Worm (Caenorhabditis elegans): ENCODE measurements around the gene gtf-2E2.
A peak's percentile ranks its signal among the peaks of the same experiment; 100 is the strongest.

gtf-2E2 gene

DNA sequence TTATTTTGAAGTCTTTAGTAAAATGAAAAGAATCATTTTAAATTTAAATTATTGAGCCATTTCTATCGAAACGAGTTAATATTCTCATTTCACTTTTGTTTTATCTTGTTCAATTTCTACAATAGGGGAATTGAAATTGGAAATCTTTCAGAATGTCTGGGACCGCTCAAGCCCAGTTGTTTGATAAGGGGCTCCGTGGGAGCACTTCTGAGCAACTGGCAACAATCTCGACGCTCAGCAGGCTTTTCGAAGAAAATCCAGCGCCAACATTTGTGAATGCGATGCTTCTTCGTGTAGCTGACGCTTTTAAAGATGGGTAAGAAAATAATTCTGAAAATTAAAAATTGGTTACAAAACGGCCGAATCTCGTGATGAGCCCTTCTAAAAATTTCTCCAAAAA lies 40.4 kb upstream of the gtf-2E2 start, which contains the start of gene ints-7:
Gene ints-7, plus strand, starts transcription at position 152 of the 400 bp plus-strand sequence.
- TF ChIP-seq nhr-11 (tag; optimal IDR thresholded peaks at IDR 0.05): no peak
- no peak for TF ChIP-seq lin-11 (tag; optimal IDR thresholded peaks at IDR 0.05)
- no peak for TF ChIP-seq sma-9 (GFP tag; optimal IDR thresholded peaks at IDR 0.05)
- no peak for TF ChIP-seq sma-9 (tag; optimal IDR thresholded peaks at IDR 0.05)
- TF ChIP-seq mab-5 (tag; optimal IDR thresholded peaks at IDR 0.05): no peak

- TF ChIP-seq C34F6.9 (tag; optimal IDR thresholded peaks at IDR 0.05) (peak; percentile 57), peb-1 (tag; optimal IDR thresholded peaks at IDR 0.05) (no peak), gmeb-1 (tag; optimal IDR thresholded peaks at IDR 0.05) (peak; percentile 7), unc-55 (GFP tag; optimal IDR thresholded peaks at IDR 0.05) (peak; percentile 85), blmp-1 (tag; optimal IDR thresholded peaks at IDR 0.05; ENCODE audit: insufficient read depth) (no peak), nhr-129 (tag; optimal IDR thresholded peaks at IDR 0.05) (peak; percentile 68), fos-1 (tag; optimal IDR thresholded peaks at IDR 0.05) (peak; percentile 45)
Measured at ce11 chrII:11578327-11578726, 36.0 kb upstream of the gtf-2E2 start, which contains the start of gene smc-6. TSS of gene smc-6 (plus strand) at chrII:11578716.

DNA sequence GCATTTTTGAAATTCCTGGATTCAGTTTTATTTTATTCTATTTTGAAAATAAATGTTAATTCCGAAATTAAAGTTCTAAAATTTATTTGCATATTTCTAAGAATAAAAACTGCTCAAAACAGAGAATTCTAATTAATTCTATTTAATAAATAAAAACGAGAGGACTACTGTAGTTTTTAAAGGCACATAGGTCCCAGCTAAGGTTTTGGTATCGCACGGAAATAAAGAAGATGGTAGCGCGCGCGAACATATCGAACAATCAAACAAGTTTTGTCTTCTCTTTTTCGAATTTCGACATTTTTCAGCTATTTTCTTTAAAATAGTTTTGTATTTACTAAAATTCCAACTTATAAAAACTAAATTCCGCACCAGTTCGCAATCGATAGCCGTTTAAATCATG lies 35.6 kb upstream of the gtf-2E2 start:
- TF ChIP-seq mdl-1 (tag; optimal IDR thresholded peaks at IDR 0.05) (no peak), egl-27 (tag; optimal IDR thresholded peaks at IDR 0.05) (no peak), unc-62 (GFP tag; optimal IDR thresholded peaks at IDR 0.05) (no peak), ztf-4 (tag; optimal IDR thresholded peaks at IDR 0.05) (no peak), elt-1 (tag; optimal IDR thresholded peaks at IDR 0.05) (no peak), ZK546.5 (tag; optimal IDR thresholded peaks at IDR 0.05) (no peak), elt-3 (tag; optimal IDR thresholded peaks at IDR 0.05) (no peak), aly-2 (tag; optimal IDR thresholded peaks at IDR 0.05) (no peak), ceh-16 (tag; optimal IDR thresholded peaks at IDR 0.05) (no peak), nhr-12 (tag; optimal IDR thresholded peaks at IDR 0.05) (no peak), nhr-10 (tag; optimal IDR thresholded peaks at IDR 0.05) (no peak), ztf-1 (GFP tag; conservative IDR thresholded peaks at IDR 0.05) (no peak), sma-9 (GFP tag; optimal IDR thresholded peaks at IDR 0.05) (no peak), sma-9 (tag; optimal IDR thresholded peaks at IDR 0.05) (no peak)

DNA sequence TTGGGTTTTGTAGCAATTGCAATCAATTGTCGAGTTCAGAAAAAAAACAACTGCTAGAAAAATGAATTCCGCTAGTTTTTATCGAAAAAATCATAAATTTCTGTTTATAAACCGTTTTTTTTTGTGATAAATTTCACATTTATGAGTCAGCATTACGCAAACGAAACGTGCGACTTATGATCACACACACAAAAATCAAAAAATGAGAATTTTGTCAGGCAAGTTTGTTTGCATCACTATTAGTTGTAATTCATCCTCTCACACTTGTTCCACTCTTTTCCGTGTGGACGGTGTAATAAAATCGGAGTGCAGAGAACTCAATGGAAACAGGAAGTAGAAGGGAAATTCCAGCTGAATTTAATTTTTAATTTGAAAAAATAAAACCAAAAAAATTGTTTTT lies 35.1 kb upstream of the gtf-2E2 start, which contains the start of gene pcs-1:
Gene pcs-1, minus strand, starts transcription at position 344 of the 400 bp plus-strand sequence.
- peak; percentile 15 for TF ChIP-seq nhr-129 (tag; optimal IDR thresholded peaks at IDR 0.05)
- peak; percentile 3 for TF ChIP-seq lin-13 (GFP tag; optimal IDR thresholded peaks at IDR 0.05)
- TF ChIP-seq unc-55 (GFP tag; optimal IDR thresholded peaks at IDR 0.05): no peak
- TF ChIP-seq ztf-1 (GFP tag; conservative IDR thresholded peaks at IDR 0.05): no peak
- TF ChIP-seq dmd-4 (tag; optimal IDR thresholded peaks at IDR 0.05): no peak
- peak; percentile 67 for TF ChIP-seq fos-1 (tag; optimal IDR thresholded peaks at IDR 0.05)
- no peak for TF ChIP-seq sma-9 (GFP tag; optimal IDR thresholded peaks at IDR 0.05)
- no peak for TF ChIP-seq sma-9 (tag; optimal IDR thresholded peaks at IDR 0.05)

ce11 chrII:11572944-11573343 lies 30.6 kb upstream of the gtf-2E2 start, which contains the start of gene F54D5.2:
TSS of gene F54D5.2 (plus strand) at chrII:11573180.
- TF ChIP-seq dmd-4 (tag; optimal IDR thresholded peaks at IDR 0.05): no peak
- no peak for TF ChIP-seq peb-1 (tag; optimal IDR thresholded peaks at IDR 0.05)
- no peak for TF ChIP-seq nhr-11 (tag; optimal IDR thresholded peaks at IDR 0.05)
- TF ChIP-seq elt-1 (tag; optimal IDR thresholded peaks at IDR 0.05): no peak
- TF ChIP-seq alr-1 (tag; optimal IDR thresholded peaks at IDR 0.05): no peak
- no peak for TF ChIP-seq egl-27 (tag; optimal IDR thresholded peaks at IDR 0.05)
- TF ChIP-seq nhr-77 (tag; optimal IDR thresholded peaks at IDR 0.05): no peak
- TF ChIP-seq nhr-6 (tag; optimal IDR thresholded peaks at IDR 0.05): no peak
- TF ChIP-seq ztf-11 (tag; optimal IDR thresholded peaks at IDR 0.05): no peak
- TF ChIP-seq snpc-4 (tag; optimal IDR thresholded peaks at IDR 0.05): no peak
- no peak for TF ChIP-seq lsy-2 (tag; optimal IDR thresholded peaks at IDR 0.05)
- TF ChIP-seq nhr-129 (tag; optimal IDR thresholded peaks at IDR 0.05): no peak
- TF ChIP-seq mbf-1 (tag; optimal IDR thresholded peaks at IDR 0.05): no peak
